Worm (Caenorhabditis elegans) whole organism, L2 larva: ENCODE measurements around the gene allo-1.

Experiments
- ama-1 ChIP-seq: fragments of 150-350 bp; optimal IDR thresholded peaks from 2 replicates; lab custom pipeline; 2018; ENCODE audit warnings: inconsistent platforms
- crh-2 ChIP-seq: sonication (generic microtip); optimal IDR thresholded peaks from 2 replicates; lab custom pipeline; 2017; ENCODE audit warnings: missing biosample characterization, missing genetic modification characterization
- dmd-4 ChIP-seq: sonication (generic microtip); optimal IDR thresholded peaks from 2 replicates; lab custom pipeline; 2017; ENCODE audit warnings: missing biosample characterization, missing genetic modification characterization
- egl-27 ChIP-seq: sonication (generic microtip); optimal IDR thresholded peaks from 3 replicates; lab custom pipeline; 2017; ENCODE audit warnings: missing biosample characterization, missing genetic modification reagents, missing genetic modification characterization
- nhr-237 ChIP-seq: fragments of 150-350 bp; optimal IDR thresholded peaks from 2 replicates; lab custom pipeline; 2014; ENCODE audit warnings: missing biosample characterization, missing genetic modification characterization
- nhr-77 ChIP-seq: fragments of 150-350 bp; optimal IDR thresholded peaks from 2 replicates; lab custom pipeline; 2014; ENCODE audit warnings: missing biosample characterization, missing genetic modification characterization
- unc-62 ChIP-seq: fragments of 150-350 bp; optimal IDR thresholded peaks from 2 replicates; lab custom pipeline; 2014; ENCODE audit warnings: missing biosample characterization, missing genetic modification reagents, missing genetic modification characterization

- TF ChIP-seq nhr-237 (tag; lab: Kevin White, UChicago), result no peak
- TF ChIP-seq unc-62 (GFP tag; lab: Kevin White, UChicago), result no peak
- TF ChIP-seq nhr-77 (tag; lab: Kevin White, UChicago), result no peak
- no peak for TF ChIP-seq dmd-4 (tag; lab: Kevin White, UChicago)
- TF ChIP-seq ama-1, result no peak
- no peak for TF ChIP-seq crh-2 (tag; lab: Kevin White, UChicago)
- no peak for TF ChIP-seq egl-27 (tag; lab: Kevin White, UChicago)
These were observed 48.5 kb upstream of the allo-1 start for ce11 chrIV:10745332-10745731.
